Worm (Caenorhabditis elegans) whole organism, young adult: ENCODE data around the gene glrx-21.

ENCODE experiments used
- B0019.2 ChIP-seq: fragments of 200-800 bp; sonication (Bioruptor generic); conservative IDR thresholded peaks from 2 replicates; pipeline ENCODE4 v1.3.6; 2022; ENCODE audit warnings: missing genetic modification reagents, missing genetic modification characterization, missing compliant biosample characterization
- B0035.1 ChIP-seq: sonication (generic microtip); optimal IDR thresholded peaks from 2 replicates; lab custom pipeline; 2016; ENCODE audit warnings: missing genetic modification characterization, mild to moderate bottlenecking, missing compliant biosample characterization, missing genotype, missing genetic modification reagents
- B0261.1 ChIP-seq: sonication (generic microtip); optimal IDR thresholded peaks from 2 replicates; lab custom pipeline; 2016; ENCODE audit warnings: mild to moderate bottlenecking, missing genetic modification characterization, moderate library complexity, missing compliant biosample characterization
- C17E4.6 ChIP-seq: fragments of 200-800 bp; sonication (Bioruptor generic); IDR thresholded peaks from 2 replicates; pipeline ENCODE4 v1.3.6; 2022; ENCODE audit warnings: missing genetic modification reagents, missing genetic modification characterization, missing compliant biosample characterization
- F10E7.11 ChIP-seq: sonication (generic microtip); optimal IDR thresholded peaks from 2 replicates; lab custom pipeline; 2017; ENCODE audit warnings: mild to moderate bottlenecking, missing genetic modification characterization, moderate library complexity, missing compliant biosample characterization
- F22D6.2 ChIP-seq: sonication (generic microtip); optimal IDR thresholded peaks from 2 replicates; lab custom pipeline; 2016; ENCODE audit warnings: mild to moderate bottlenecking, missing genetic modification characterization, missing compliant biosample characterization
- F57C9.4 ChIP-seq: sonication (generic microtip); optimal IDR thresholded peaks from 2 replicates; lab custom pipeline; 2017; ENCODE audit warnings: mild to moderate bottlenecking, missing genetic modification characterization, missing compliant biosample characterization
- T07F8.4 ChIP-seq: sonication (generic microtip); optimal IDR thresholded peaks from 2 replicates; lab custom pipeline; 2016; ENCODE audit warnings: mild to moderate bottlenecking, missing genetic modification characterization, moderate library complexity, missing compliant biosample characterization
- Y67H2A.10 ChIP-seq: fragments of 200-800 bp; sonication (Bioruptor generic); conservative IDR thresholded peaks from 2 replicates; pipeline ENCODE4 v1.3.6; 2022; ENCODE audit warnings: missing genetic modification reagents, missing genetic modification characterization, missing compliant biosample characterization
- Y79H2A.3 ChIP-seq: fragments of 200-800 bp; sonication (Bioruptor generic); conservative IDR thresholded peaks from 2 replicates; pipeline ENCODE4 v1.3.6; 2022; ENCODE audit warnings: missing genetic modification reagents, missing genetic modification characterization, missing compliant biosample characterization
- ZK185.1 ChIP-seq: sonication (generic microtip); optimal IDR thresholded peaks from 2 replicates; lab custom pipeline; 2016; ENCODE audit warnings: mild to moderate bottlenecking, missing genetic modification characterization, missing compliant biosample characterization; ENCODE audit not compliant: poor library complexity, severe bottlenecking
- athp-1 ChIP-seq: sonication (generic microtip); optimal IDR thresholded peaks from 2 replicates; lab custom pipeline; 2017; ENCODE audit warnings: mild to moderate bottlenecking, missing genetic modification characterization, missing compliant biosample characterization
- attf-3 ChIP-seq: fragments of 200-800 bp; sonication (Bioruptor generic); conservative IDR thresholded peaks from 2 replicates; pipeline ENCODE4 v1.3.6; 2022; ENCODE audit warnings: missing genetic modification reagents, missing genetic modification characterization, missing compliant biosample characterization
- attf-5 ChIP-seq: fragments of 200-800 bp; sonication (Bioruptor generic); optimal IDR thresholded peaks from 2 replicates; lab custom pipeline; 2018; ENCODE audit warnings: mild to moderate bottlenecking, missing genetic modification characterization, missing compliant biosample characterization
- cebp-1 ChIP-seq, 2 experiments: fragments of 200-800 bp in 1 of 2; sonication (Bioruptor generic) in 1 of 2; sonication (generic microtip) in 1 of 2; IDR thresholded peaks in 1 of 2; optimal IDR thresholded peaks in 1 of 2; 2 replicates each; pipeline versions ENCODE4 v1.3.6 to Lab custom; 2017 to 2022; ENCODE audit warnings: missing compliant biosample characterization in 2 of 2, missing genetic modification characterization in 2 of 2, mild to moderate bottlenecking in 1 of 2, missing genetic modification reagents in 1 of 2, moderate library complexity in 1 of 2
- ceh-100 ChIP-seq: fragments of 200-800 bp; sonication (Bioruptor generic); IDR thresholded peaks from 2 replicates; pipeline ENCODE4 v1.3.6; 2022; ENCODE audit warnings: missing genetic modification reagents, missing genetic modification characterization, missing compliant biosample characterization
- ceh-79 ChIP-seq: sonication (generic microtip); optimal IDR thresholded peaks from 2 replicates; lab custom pipeline; 2017; ENCODE audit warnings: mild to moderate bottlenecking, missing genetic modification characterization, missing compliant biosample characterization
- chd-7 ChIP-seq: sonication (generic microtip); optimal IDR thresholded peaks from 2 replicates; lab custom pipeline; 2016; ENCODE audit warnings: mild to moderate bottlenecking, missing genetic modification characterization, moderate library complexity, missing compliant biosample characterization
- dox-1 ChIP-seq: fragments of 200-800 bp; sonication (Bioruptor generic); IDR thresholded peaks from 2 replicates; pipeline ENCODE4 v1.3.6; 2022; ENCODE audit warnings: missing genetic modification reagents, missing genetic modification characterization, missing compliant biosample characterization
- dpff-1 ChIP-seq: sonication (generic microtip); optimal IDR thresholded peaks from 2 replicates; lab custom pipeline; 2017; ENCODE audit warnings: mild to moderate bottlenecking, missing genetic modification characterization, missing compliant biosample characterization
- efl-1 ChIP-seq: fragments of 150-350 bp; optimal IDR thresholded peaks from 2 replicates; lab custom pipeline; 2014; ENCODE audit warnings: missing biosample characterization, missing genetic modification reagents, missing genetic modification characterization
- lag-1 ChIP-seq: fragments of 200-800 bp; sonication (Bioruptor generic); IDR thresholded peaks from 2 replicates; pipeline ENCODE4 v1.3.6; 2022; ENCODE audit warnings: missing genetic modification reagents, missing genetic modification characterization, missing compliant biosample characterization
- let-607 ChIP-seq, 2 experiments: fragments of 200-800 bp in 1 of 2; sonication (Bioruptor generic) in 1 of 2; sonication (generic microtip) in 1 of 2; optimal IDR thresholded peaks; 2 replicates each; lab custom pipeline; 2016 to 2018; ENCODE audit warnings: mild to moderate bottlenecking in 2 of 2, missing compliant biosample characterization in 2 of 2, missing genetic modification characterization in 2 of 2, moderate library complexity in 2 of 2, missing genotype in 1 of 2
- lin-35 ChIP-seq, 3 experiments: fragments of 150-350 bp in 2 of 3; sonication (generic microtip) in 1 of 3; optimal IDR thresholded peaks; 2 replicates each; lab custom pipeline; 2014 to 2018; ENCODE audit warnings: missing biosample characterization in 3 of 3, missing genetic modification characterization in 3 of 3, missing genetic modification reagents in 3 of 3
- lin-40 ChIP-seq: sonication (generic microtip); optimal IDR thresholded peaks from 2 replicates; lab custom pipeline; 2016; ENCODE audit warnings: missing genetic modification characterization, mild to moderate bottlenecking, missing compliant biosample characterization, missing genotype, missing genetic modification reagents
- lsl-1 ChIP-seq: fragments of 200-800 bp; sonication (Bioruptor generic); optimal IDR thresholded peaks from 2 replicates; lab custom pipeline; 2018; ENCODE audit warnings: mild to moderate bottlenecking, missing genetic modification characterization, moderate library complexity, missing compliant biosample characterization
- madf-6 ChIP-seq: fragments of 200-800 bp; sonication (Bioruptor generic); IDR thresholded peaks from 2 replicates; pipeline ENCODE4 v1.3.6; 2022; ENCODE audit warnings: missing genetic modification reagents, missing genetic modification characterization, missing compliant biosample characterization
- madf-8 ChIP-seq: fragments of 200-800 bp; sonication (Bioruptor generic); conservative IDR thresholded peaks from 2 replicates; pipeline ENCODE4 v1.3.6; 2022; ENCODE audit warnings: missing genetic modification reagents, missing genetic modification characterization, missing compliant biosample characterization
- mxl-1 ChIP-seq: sonication (generic microtip); optimal IDR thresholded peaks from 2 replicates; lab custom pipeline; 2016; ENCODE audit warnings: missing genetic modification characterization, missing compliant biosample characterization
- nfyb-1 ChIP-seq: fragments of 200-800 bp; sonication (Bioruptor generic); IDR thresholded peaks from 2 replicates; pipeline ENCODE4 v1.3.6; 2022; ENCODE audit warnings: missing genetic modification reagents, missing genetic modification characterization, missing compliant biosample characterization
- nhr-179 ChIP-seq: sonication (generic microtip); optimal IDR thresholded peaks from 2 replicates; lab custom pipeline; 2016; ENCODE audit warnings: mild to moderate bottlenecking, missing genetic modification characterization, missing compliant biosample characterization
- nhr-27 ChIP-seq: fragments of 200-800 bp; sonication (Bioruptor generic); optimal IDR thresholded peaks from 2 replicates; lab custom pipeline; 2018; ENCODE audit warnings: mild to moderate bottlenecking, missing genetic modification characterization, moderate library complexity, missing compliant biosample characterization
- nhr-90 ChIP-seq: sonication (generic microtip); optimal IDR thresholded peaks from 2 replicates; lab custom pipeline; 2016; ENCODE audit warnings: missing genotype, mild to moderate bottlenecking, missing genetic modification characterization, missing compliant biosample characterization
- pbrm-1 ChIP-seq: fragments of 200-800 bp; sonication (Bioruptor generic); IDR thresholded peaks from 2 replicates; pipeline ENCODE4 v1.3.6; 2022; ENCODE audit warnings: missing genetic modification reagents, missing genetic modification characterization, missing compliant biosample characterization
- repo-1 ChIP-seq: sonication (generic microtip); optimal IDR thresholded peaks from 2 replicates; lab custom pipeline; 2017; ENCODE audit warnings: mild to moderate bottlenecking, missing genetic modification characterization, missing compliant biosample characterization
- snpc-1.3 ChIP-seq: sonication (generic microtip); optimal IDR thresholded peaks from 2 replicates; lab custom pipeline; 2017; ENCODE audit warnings: missing genetic modification characterization, mild to moderate bottlenecking, missing compliant biosample characterization, antibody characterized with exemption, moderate library complexity, missing genotype, missing genetic modification reagents; ENCODE audit not compliant: insufficient read depth
- somi-1 ChIP-seq: fragments of 200-800 bp; sonication (Bioruptor generic); optimal IDR thresholded peaks from 2 replicates; lab custom pipeline; 2018; ENCODE audit warnings: mild to moderate bottlenecking, missing genetic modification characterization, missing compliant biosample characterization
- tbx-9 ChIP-seq: sonication (generic microtip); optimal IDR thresholded peaks from 2 replicates; lab custom pipeline; 2016; ENCODE audit warnings: borderline replicate concordance, missing genetic modification characterization, inconsistent platforms, missing compliant biosample characterization
- tlf-1 ChIP-seq: fragments of 200-800 bp; sonication (Bioruptor generic); optimal IDR thresholded peaks from 2 replicates; lab custom pipeline; 2018; ENCODE audit warnings: mild to moderate bottlenecking, missing genetic modification characterization, missing compliant biosample characterization
- unc-62 ChIP-seq: fragments of 150-350 bp; optimal IDR thresholded peaks from 2 replicates; lab custom pipeline; 2014; ENCODE audit warnings: missing biosample characterization, missing genetic modification reagents, missing genetic modification characterization
- xnd-1 ChIP-seq: sonication (generic microtip); optimal IDR thresholded peaks from 2 replicates; lab custom pipeline; 2016; ENCODE audit warnings: missing genotype, missing genetic modification reagents, missing genetic modification characterization, missing compliant biosample characterization
- zim-3 ChIP-seq: sonication (generic microtip); optimal IDR thresholded peaks from 2 replicates; lab custom pipeline; 2017; ENCODE audit warnings: mild to moderate bottlenecking, missing genetic modification characterization, moderate library complexity, missing compliant biosample characterization
- ztf-28 ChIP-seq: fragments of 200-800 bp; sonication (Bioruptor generic); IDR thresholded peaks from 2 replicates; pipeline ENCODE4 v1.3.6; 2022; ENCODE audit warnings: missing genetic modification reagents, missing genetic modification characterization, missing compliant biosample characterization
- ztf-3 ChIP-seq: fragments of 200-800 bp; sonication (Bioruptor generic); optimal IDR thresholded peaks from 2 replicates; lab custom pipeline; 2018; ENCODE audit warnings: mild to moderate bottlenecking, missing genetic modification characterization, missing compliant biosample characterization
- ztf-6 ChIP-seq: fragments of 200-800 bp; sonication (Bioruptor generic); IDR thresholded peaks from 2 replicates; pipeline ENCODE4 v1.3.6; 2022; ENCODE audit warnings: missing genetic modification reagents, missing genetic modification characterization, missing compliant biosample characterization

Gene glrx-21

DNA sequence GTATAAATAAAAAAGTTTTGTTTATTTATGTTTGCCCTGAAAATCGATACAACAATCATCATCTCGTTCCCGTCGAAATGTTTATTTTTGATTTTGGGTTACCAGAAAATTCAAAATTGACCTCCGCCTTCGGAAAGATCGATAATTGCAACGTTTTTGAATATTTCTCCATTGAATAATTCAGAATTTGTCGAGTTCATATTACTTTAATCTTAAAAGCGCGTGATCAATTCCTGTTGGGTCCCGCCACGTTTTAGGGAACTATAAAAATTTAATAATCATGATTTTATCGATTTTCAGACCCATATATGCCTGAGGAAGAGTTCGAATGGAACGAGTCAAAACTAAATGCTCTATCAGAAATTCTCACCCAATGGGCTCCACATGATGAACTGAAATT lies 19.6 kb downstream of the glrx-21 start, which contains the start of gene sorf-2:
Gene sorf-2 (plus strand): TSS at position 301 of the 400 bp plus-strand sequence.
- TF ChIP-seq ztf-6 (GFP tag; lab: Robert Waterston, UW) (no peak), tlf-1 (no peak), zim-3 (tag; lab: Kevin White, UChicago) (no peak), B0261.1 (tag; lab: Kevin White, UChicago) (no peak), snpc-1.3 (tag; lab: Kevin White, UChicago) (no peak), athp-1 (tag; lab: Kevin White, UChicago) (no peak), ceh-79 (tag; lab: Kevin White, UChicago) (no peak), Y79H2A.3 (GFP tag; lab: Robert Waterston, UW) (no peak), nhr-90 (tag; lab: Kevin White, UChicago) (no peak), lin-35 (GFP tag; optimal IDR thresholded peaks at IDR 0.05; lab: Kevin White, UChicago) (no peak), ceh-100 (GFP tag; lab: Robert Waterston, UW) (no peak), dpff-1 (tag; lab: Kevin White, UChicago) (no peak), lag-1 (GFP tag; lab: Robert Waterston, UW) (no peak), C17E4.6 (GFP tag; lab: Robert Waterston, UW) (no peak), ztf-3 (GFP tag; lab: Kevin White, UChicago) (no peak), Y67H2A.10 (GFP tag; lab: Robert Waterston, UW) (no peak)

DNA sequence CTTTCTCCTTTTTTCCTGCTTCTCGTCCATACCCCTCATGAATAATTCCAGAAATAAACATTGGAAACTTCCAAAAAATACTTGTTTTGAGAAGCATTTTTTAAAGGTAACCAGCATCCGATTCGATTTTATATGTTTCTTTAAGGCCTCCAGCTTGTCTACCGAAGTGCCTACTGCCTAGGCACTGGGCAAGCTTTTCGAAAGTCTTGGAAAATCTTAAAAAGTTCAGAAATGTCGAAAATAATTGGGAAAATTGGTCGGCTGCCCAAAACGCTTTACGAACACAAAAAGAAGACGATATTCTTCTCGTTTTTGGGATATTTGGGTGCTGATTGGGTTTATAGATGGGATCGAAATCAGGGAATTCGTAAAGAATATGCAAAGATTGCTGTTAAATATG lies 24.3 kb downstream of the glrx-21 start, which contains the start of gene F52C9.3:
Gene F52C9.3 (plus strand): TSS at position 225 of the 400 bp plus-strand sequence.
- peak; percentile 12 for TF ChIP-seq nhr-27 (tag; lab: Kevin White, UChicago)
- TF ChIP-seq Y79H2A.3 (GFP tag; lab: Robert Waterston, UW) = no peak
- 0 out of 2 replicates have a peak, but pooled peaks have one; percentile 36 for TF ChIP-seq nfyb-1
- no peak for TF ChIP-seq tbx-9
- no peak for TF ChIP-seq madf-8 (GFP tag; lab: Robert Waterston, UW)
- TF ChIP-seq cebp-1 (GFP tag; IDR thresholded peaks at IDR 0.05; lab: Robert Waterston, UW) = no peak
- peak; percentile 51 for TF ChIP-seq cebp-1 (tag; optimal IDR thresholded peaks at IDR 0.05; lab: Kevin White, UChicago)
- TF ChIP-seq pbrm-1 = 0 out of 2 replicates have a peak, but pooled peaks have one; percentile 21
- no peak for TF ChIP-seq unc-62 (GFP tag; lab: Kevin White, UChicago)
- no peak for TF ChIP-seq F22D6.2 (tag; lab: Kevin White, UChicago)
- TF ChIP-seq xnd-1 (tag; lab: Kevin White, UChicago) = no peak
- peak; percentile 41 for TF ChIP-seq tlf-1
- TF ChIP-seq chd-7 (tag; lab: Kevin White, UChicago) = peak; percentile 29
- no peak for TF ChIP-seq dpff-1 (tag; lab: Kevin White, UChicago)
- TF ChIP-seq attf-3 (GFP tag; lab: Robert Waterston, UW) = no peak
- TF ChIP-seq efl-1 (GFP tag; lab: Kevin White, UChicago) = no peak
- TF ChIP-seq lsl-1 (GFP tag; lab: Kevin White, UChicago) = no peak
- no peak for TF ChIP-seq ZK185.1
- TF ChIP-seq F10E7.11 (tag; lab: Kevin White, UChicago) = no peak
- no peak for TF ChIP-seq dox-1 (GFP tag; lab: Robert Waterston, UW)
- no peak for TF ChIP-seq lin-40 (tag; lab: Kevin White, UChicago)
- no peak for TF ChIP-seq mxl-1
- TF ChIP-seq let-607 (tag; optimal IDR thresholded peaks at IDR 0.05; lab: Kevin White, UChicago) = no peak
- TF ChIP-seq ztf-28 = no peak
- no peak for TF ChIP-seq F57C9.4
- no peak for TF ChIP-seq nhr-179
- 0 out of 2 replicates have a peak, but pooled peaks have one; percentile 29 for TF ChIP-seq madf-6 (GFP tag; lab: Robert Waterston, UW)
- TF ChIP-seq somi-1 (GFP tag; lab: Kevin White, UChicago) = no peak
- no peak for TF ChIP-seq repo-1 (tag; lab: Kevin White, UChicago)
- no peak for TF ChIP-seq B0035.1 (tag; lab: Kevin White, UChicago)
- TF ChIP-seq attf-5 (GFP tag; lab: Kevin White, UChicago) = peak; percentile 5
- TF ChIP-seq T07F8.4 (tag; lab: Kevin White, UChicago) = no peak
- TF ChIP-seq B0019.2 = no peak
- no peak for TF ChIP-seq nhr-90 (tag; lab: Kevin White, UChicago)
